Fruit fly (Drosophila melanogaster) whole organism, wandering third instar larva: Measurements from ENCODE around the gene scrib.

ENCODE experiments used
- Abd-B ChIP-seq: fragments of >200 bp; optimal IDR thresholded peaks from 2 replicates; lab custom pipeline; 2017; ENCODE audit warnings: missing biosample characterization, missing genetic modification characterization
- CG32264 ChIP-seq: fragments of 200-800 bp; sonication (Bioruptor generic); optimal IDR thresholded peaks from 2 replicates; lab custom pipeline; 2016; ENCODE audit warnings: missing biosample characterization, missing genetic modification characterization
- CG9705 ChIP-seq: fragments of 200-800 bp; sonication (Bioruptor generic); optimal IDR thresholded peaks from 2 replicates; lab custom pipeline; 2018; ENCODE audit warnings: missing biosample characterization, mild to moderate bottlenecking, missing genetic modification characterization
- CrebA ChIP-seq: fragments of 200-800 bp; sonication (Bioruptor generic); optimal IDR thresholded peaks from 2 replicates; lab custom pipeline; 2016; ENCODE audit warnings: missing biosample characterization, mild to moderate bottlenecking, missing genetic modification characterization, borderline replicate concordance
- Dif ChIP-seq: fragments of 200-275, 200-300 bp; sonication (Bioruptor generic); optimal IDR thresholded peaks from 2 replicates; lab custom pipeline; 2018; ENCODE audit warnings: missing biosample characterization, missing genetic modification characterization; ENCODE audit not compliant: partially characterized antibody
- GATAd ChIP-seq: sonication (Bioruptor generic); optimal IDR thresholded peaks from 2 replicates; lab custom pipeline; 2016; ENCODE audit warnings: missing biosample characterization, missing genetic modification characterization
- HLH106 ChIP-seq: fragments of 200-800 bp; optimal IDR thresholded peaks from 3 replicates; lab custom pipeline; 2019; ENCODE audit warnings: missing biosample characterization, mild to moderate bottlenecking, missing genetic modification characterization, moderate library complexity
- Hnf4 ChIP-seq: fragments of 200-800 bp; sonication (Bioruptor generic); optimal IDR thresholded peaks from 2 replicates; lab custom pipeline; 2016; ENCODE audit warnings: missing biosample characterization, mild to moderate bottlenecking, missing genetic modification characterization
- Hr78 ChIP-seq: fragments of >200 bp; optimal IDR thresholded peaks from 2 replicates; lab custom pipeline; 2017; ENCODE audit warnings: missing biosample characterization, missing genetic modification characterization
- Hr83 ChIP-seq: fragments of 200-300 bp; sonication (Bioruptor generic); optimal IDR thresholded peaks from 2 replicates; lab custom pipeline; 2016; ENCODE audit warnings: missing biosample characterization, mild to moderate bottlenecking, missing genetic modification characterization, moderate library complexity; ENCODE audit not compliant: poor library complexity, severe bottlenecking
- Jra ChIP-seq: sonication (Bioruptor generic); optimal IDR thresholded peaks from 2 replicates; lab custom pipeline; 2016; ENCODE audit warnings: missing biosample characterization, missing genetic modification characterization
- Mio ChIP-seq: sonication (Bioruptor generic); optimal IDR thresholded peaks from 2 replicates; lab custom pipeline; 2016; ENCODE audit warnings: missing biosample characterization, missing genetic modification characterization
- Myc ChIP-seq: fragments of >200 bp; optimal IDR thresholded peaks from 2 replicates; lab custom pipeline; 2017
- N ChIP-seq: fragments of >200 bp; optimal IDR thresholded peaks from 2 replicates; lab custom pipeline; 2018; ENCODE audit warnings: missing biosample characterization, missing external identifiers, missing genetic modification characterization
- OdsH ChIP-seq: fragments of 200-800 bp; sonication (Bioruptor generic); optimal IDR thresholded peaks from 2 replicates; lab custom pipeline; 2016; ENCODE audit warnings: missing biosample characterization, mild to moderate bottlenecking, missing genetic modification characterization
- Rel ChIP-seq, 2 experiments: fragments of 200-800 bp; sonication (Bioruptor generic) in 1 of 2; optimal IDR thresholded peaks; 2 replicates in 1 of 2; 3 replicates in 1 of 2; lab custom pipeline; 2016 to 2019; ENCODE audit warnings: mild to moderate bottlenecking in 2 of 2, missing biosample characterization in 2 of 2, missing genetic modification characterization in 2 of 2, moderate library complexity in 1 of 2
- Sp1 ChIP-seq: fragments of 200-800 bp; sonication (Bioruptor generic); optimal IDR thresholded peaks from 3 replicates; lab custom pipeline; 2019; ENCODE audit warnings: missing biosample characterization, mild to moderate bottlenecking, missing genetic modification characterization, moderate library complexity
- Vsx2 ChIP-seq: fragments of 200-300, 225-300 bp; sonication (Bioruptor generic); optimal IDR thresholded peaks from 2 replicates; lab custom pipeline; 2018; ENCODE audit warnings: missing biosample characterization, missing genetic modification characterization; ENCODE audit not compliant: partially characterized antibody
- brk ChIP-seq: fragments of 200-800 bp; sonication (Bioruptor generic); optimal IDR thresholded peaks from 2 replicates; lab custom pipeline; 2016; ENCODE audit warnings: missing biosample characterization, mild to moderate bottlenecking, missing genetic modification characterization
- dl ChIP-seq, 2 experiments: fragments of 175-275, 200-275 bp in 1 of 2; fragments of 200-275 bp in 1 of 2; sonication (Bioruptor generic); optimal IDR thresholded peaks; lab custom pipeline; 2018; ENCODE audit warnings: mild to moderate bottlenecking in 2 of 2, missing biosample characterization in 2 of 2, missing genetic modification characterization in 2 of 2, moderate library complexity in 2 of 2; ENCODE audit not compliant: partially characterized antibody in 2 of 2, insufficient read depth in 1 of 2
- dmrt93B ChIP-seq: fragments of 200-800 bp; sonication (Bioruptor generic); optimal IDR thresholded peaks from 2 replicates; lab custom pipeline; 2018; ENCODE audit warnings: missing biosample characterization, mild to moderate bottlenecking, missing genetic modification characterization
- dsf ChIP-seq: sonication (Bioruptor generic); optimal IDR thresholded peaks from 2 replicates; lab custom pipeline; 2016; ENCODE audit warnings: missing biosample characterization, missing genetic modification characterization, borderline replicate concordance
- ey ChIP-seq: fragments of 200-800 bp; sonication (Bioruptor generic); optimal IDR thresholded peaks from 2 replicates; lab custom pipeline; 2016; ENCODE audit warnings: missing biosample characterization, missing genetic modification characterization
- foxo ChIP-seq, 2 experiments: fragments of 200-800 bp; sonication (Bioruptor generic); optimal IDR thresholded peaks; 2 replicates in 1 of 2; 3 replicates in 1 of 2; lab custom pipeline; 2016 to 2017; ENCODE audit warnings: missing biosample characterization in 2 of 2, missing genetic modification characterization in 2 of 2
- fru ChIP-seq: fragments of 200-800 bp; sonication (Bioruptor generic); optimal IDR thresholded peaks from 3 replicates; lab custom pipeline; 2016; ENCODE audit warnings: missing biosample characterization, mild to moderate bottlenecking, missing genetic modification characterization
- h ChIP-seq: fragments of 200-800 bp; sonication (Bioruptor generic); optimal IDR thresholded peaks from 3 replicates; lab custom pipeline; 2016; ENCODE audit warnings: missing biosample characterization, mild to moderate bottlenecking, missing genetic modification characterization
- lola ChIP-seq: fragments of >200 bp; optimal IDR thresholded peaks from 2 replicates; lab custom pipeline; 2017; ENCODE audit warnings: missing biosample characterization, missing genetic modification characterization
- psq ChIP-seq: fragments of 200-800 bp; sonication (Bioruptor generic); optimal IDR thresholded peaks from 3 replicates; lab custom pipeline; 2017; ENCODE audit warnings: missing biosample characterization, mild to moderate bottlenecking, missing genetic modification characterization, moderate library complexity
- rgr ChIP-seq: fragments of 200-800 bp; sonication (Bioruptor generic); optimal IDR thresholded peaks from 3 replicates; lab custom pipeline; 2016; ENCODE audit warnings: missing biosample characterization, mild to moderate bottlenecking, missing genetic modification characterization
- sage ChIP-seq: fragments of 200-800 bp; sonication (Bioruptor generic); optimal IDR thresholded peaks from 2 replicates; lab custom pipeline; 2016; ENCODE audit warnings: missing biosample characterization, mild to moderate bottlenecking, missing genetic modification characterization
- sv ChIP-seq: fragments of 200-800 bp; sonication (Bioruptor generic); optimal IDR thresholded peaks from 3 replicates; lab custom pipeline; 2016; ENCODE audit warnings: missing biosample characterization, missing genetic modification characterization
- tai ChIP-seq: sonication (Bioruptor generic); optimal IDR thresholded peaks from 2 replicates; lab custom pipeline; 2016; ENCODE audit warnings: missing biosample characterization, missing genetic modification characterization
- usp ChIP-seq: fragments of >200 bp; optimal IDR thresholded peaks from 2 replicates; lab custom pipeline; 2017; ENCODE audit warnings: missing biosample characterization, missing genetic modification characterization

Gene scrib

dm6 chr3R:26555642-26556278, 19.6 kb downstream of the scrib start:
- TF ChIP-seq OdsH (GFP tag; lab: Kevin White, UChicago): no peak
- TF ChIP-seq GATAd: no peak
- peak in 1 of 2 experiments; percentile 16 for TF ChIP-seq foxo (GFP tag; optimal IDR thresholded peaks at IDR 0.05; lab: Kevin White, UChicago)

- TF ChIP-seq fru (no peak), sage (GFP tag; lab: Kevin White, UChicago) (no peak), Hr78 (GFP tag; lab: Kevin White, UChicago) (no peak), dl (GFP tag; optimal IDR thresholded peaks at IDR 0.05; lab: Kevin White, UChicago; ENCODE audit: insufficient read depth in 1 of 2, partially characterized antibody in 2 of 2) (no peak), dsf (no peak), brk (GFP tag; lab: Kevin White, UChicago) (no peak), sv (no peak), Hnf4 (GFP tag; lab: Kevin White, UChicago) (no peak), dmrt93B (GFP tag; lab: Kevin White, UChicago) (no peak), Hr83 (GFP tag; lab: Kevin White, UChicago) (no peak), CG32264 (GFP tag; lab: Kevin White, UChicago) (no peak), GATAd (no peak), rgr (no peak), lola (GFP tag; lab: Kevin White, UChicago) (no peak), Sp1 (no peak), CrebA (no peak), Vsx2 (GFP tag; lab: Kevin White, UChicago) (no peak)
Measured at dm6 chr3R:26556544-26557346, 20.6 kb downstream of the scrib start.

- TF ChIP-seq Sp1 (no peak), sv (peak; percentile 61), HLH106 (peak; percentile 8), ey (peak; percentile 22), CG32264 (GFP tag; lab: Kevin White, UChicago) (no peak), rgr (peak; percentile 24), Myc (lab: Kevin White, UChicago) (no peak), foxo (GFP tag; optimal IDR thresholded peaks at IDR 0.05; lab: Kevin White, UChicago) (peak in 1 of 2 experiments; percentile 13)
Measured at dm6 chr3R:26557532-26558244, 21.5 kb downstream of the scrib start.

- TF ChIP-seq Myc (lab: Kevin White, UChicago) (peak; percentile 89), Hr83 (GFP tag; lab: Kevin White, UChicago) (peak; percentile 20), foxo (GFP tag; optimal IDR thresholded peaks at IDR 0.05; lab: Kevin White, UChicago) (peak in 1 of 2 experiments; percentile 5), Abd-B (GFP tag; lab: Kevin White, UChicago) (no peak)
Measured at dm6 chr3R:26566816-26567215, 30.7 kb downstream of the scrib start.

dm6 chr3R:26568137-26568727, 32.1 kb downstream of the scrib start:
- TF ChIP-seq Dif (GFP tag; lab: Kevin White, UChicago) (peak; percentile 70), brk (GFP tag; lab: Kevin White, UChicago) (peak; percentile 80), sv (no peak), Jra (GFP tag; lab: Kevin White, UChicago) (peak; percentile 52), foxo (GFP tag; optimal IDR thresholded peaks at IDR 0.05; lab: Kevin White, UChicago) (peak in 1 of 2 experiments; percentile 12), Rel (GFP tag; optimal IDR thresholded peaks at IDR 0.05; lab: Kevin White, UChicago) (no peak), Rel (tag; optimal IDR thresholded peaks at IDR 0.05; lab: Kevin White, UChicago) (no peak), dmrt93B (GFP tag; lab: Kevin White, UChicago) (no peak), sage (GFP tag; lab: Kevin White, UChicago) (no peak), fru (peak; percentile 15), GATAd (no peak), Hr83 (GFP tag; lab: Kevin White, UChicago) (peak; percentile 83), Hr78 (GFP tag; lab: Kevin White, UChicago) (no peak), N (GFP tag; lab: Kevin White, UChicago) (no peak), psq (GFP tag; lab: Kevin White, UChicago) (peak; percentile 17), lola (GFP tag; lab: Kevin White, UChicago) (no peak), CrebA (no peak), CG9705 (no peak), Abd-B (GFP tag; lab: Kevin White, UChicago) (no peak), Hnf4 (GFP tag; lab: Kevin White, UChicago) (peak; percentile 53), Mio (GFP tag; lab: Kevin White, UChicago) (no peak), rgr (peak; percentile 54), ey (no peak), Sp1 (no peak), Myc (lab: Kevin White, UChicago) (no peak), usp (GFP tag; lab: Kevin White, UChicago) (no peak), h (GFP tag; lab: Kevin White, UChicago) (peak; percentile 73), OdsH (GFP tag; lab: Kevin White, UChicago) (peak; percentile 52), HLH106 (no peak), tai (GFP tag; lab: Kevin White, UChicago) (peak; percentile 58), CG32264 (GFP tag; lab: Kevin White, UChicago) (no peak)
